ENCODE assay signal across 4 worm cellular contexts in the genomic region with DNA sequence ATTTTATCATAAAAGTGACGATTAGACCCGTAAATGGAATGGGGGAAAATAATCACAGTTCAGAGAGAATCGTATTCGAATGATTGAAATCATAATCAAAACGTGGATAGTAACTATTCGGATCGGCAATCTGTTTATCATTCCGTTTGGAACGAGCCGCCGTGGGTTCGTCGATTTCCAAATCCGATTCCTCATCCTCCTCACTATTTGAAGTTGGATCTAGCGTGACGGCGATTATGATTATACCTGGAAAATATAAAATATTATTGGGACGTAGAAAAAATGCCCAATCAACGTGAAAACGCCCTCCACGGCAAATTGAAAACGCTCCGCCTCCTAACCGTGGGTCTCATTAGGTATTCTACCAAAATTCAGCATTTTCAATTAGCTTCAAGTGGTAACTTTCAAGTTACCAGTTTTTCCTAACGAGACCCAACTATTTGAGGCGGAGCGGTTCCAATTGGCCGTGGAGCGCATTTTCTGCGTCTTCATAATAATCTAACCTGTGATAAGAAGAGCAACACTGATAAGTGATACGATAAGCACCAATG.
A peak's percentile ranks its signal among the peaks of the same experiment; 100 is the strongest.
TF ChIP-seq lines count a peak whose summit lies in the region.

No protein-coding gene starts in this region.

TF ChIP-seq in whole organism, L1 larva, 84 proteins besides CTCF, POLR2A, EP300 and RAD21 (continued from another document):
- no peak for TF ChIP-seq Y116A8C.19 (tag; optimal IDR thresholded peaks at IDR 0.05; lab: Kevin White, UChicago; ENCODE audit: borderline replicate concordance)
- TF ChIP-seq nhr-20 (tag; optimal IDR thresholded peaks at IDR 0.05; lab: Kevin White, UChicago) = peak; percentile 50
- TF ChIP-seq elt-2 (tag; optimal IDR thresholded peaks at IDR 0.05; lab: Kevin White, UChicago) = peak; percentile 56

TF ChIP-seq in whole organism, L2 larva, 48 proteins besides CTCF, POLR2A, EP300 and RAD21 (continued from another document):
- TF ChIP-seq blmp-1 (tag; optimal IDR thresholded peaks at IDR 0.05; lab: Kevin White, UChicago; ENCODE audit: insufficient read depth) = no peak
- no peak for TF ChIP-seq sma-9 (GFP tag; optimal IDR thresholded peaks at IDR 0.05; lab: Kevin White, UChicago)
- no peak for TF ChIP-seq sma-9 (tag; optimal IDR thresholded peaks at IDR 0.05; lab: Kevin White, UChicago)
- TF ChIP-seq skn-1 (tag; optimal IDR thresholded peaks at IDR 0.05; lab: Kevin White, UChicago) = no peak
- no peak for TF ChIP-seq unc-39 (tag; optimal IDR thresholded peaks at IDR 0.05; lab: Kevin White, UChicago)
- TF ChIP-seq mab-5 (tag; optimal IDR thresholded peaks at IDR 0.05; lab: Kevin White, UChicago) = no peak

TF ChIP-seq in whole organism, L4 larva, 104 proteins besides CTCF, POLR2A, EP300 and RAD21 (continued from another document and continues in another):
- TF ChIP-seq egl-43 (GFP tag; IDR thresholded peaks at IDR 0.05; lab: Robert Waterston, UW) = no peak
- no peak for TF ChIP-seq unc-62 (GFP tag; optimal IDR thresholded peaks at IDR 0.05 in 1 of 2; lab: Kevin White, UChicago)
- no peak for TF ChIP-seq unc-62 (tag; optimal IDR thresholded peaks at IDR 0.05; lab: Kevin White, UChicago)
- no peak for TF ChIP-seq lin-13 (GFP tag; optimal IDR thresholded peaks at IDR 0.05; lab: Kevin White, UChicago)
- no peak for TF ChIP-seq nhr-77 (tag; optimal IDR thresholded peaks at IDR 0.05; lab: Kevin White, UChicago)
- TF ChIP-seq snpc-1.2 (GFP tag; IDR thresholded peaks at IDR 0.05; lab: Robert Waterston, UW) = no peak
- TF ChIP-seq lin-38 (GFP tag; IDR thresholded peaks at IDR 0.05; lab: Robert Waterston, UW) = peak; percentile 65
- TF ChIP-seq R02D3.7 (tag; optimal IDR thresholded peaks at IDR 0.05; lab: Kevin White, UChicago) = no peak
- no peak for TF ChIP-seq ceh-32 (tag; optimal IDR thresholded peaks at IDR 0.05; lab: Kevin White, UChicago; ENCODE audit: poor library complexity)
- no peak for TF ChIP-seq ces-1 (GFP tag; optimal IDR thresholded peaks at IDR 0.05; lab: Kevin White, UChicago)
- no peak for TF ChIP-seq fos-1 (tag; optimal IDR thresholded peaks at IDR 0.05; lab: Kevin White, UChicago)
- TF ChIP-seq daf-12 (tag; optimal IDR thresholded peaks at IDR 0.05; lab: Kevin White, UChicago) = no peak
- no peak for TF ChIP-seq dpl-1 (GFP tag; optimal IDR thresholded peaks at IDR 0.05; lab: Kevin White, UChicago)
- TF ChIP-seq ztf-11 (tag; optimal IDR thresholded peaks at IDR 0.05; lab: Kevin White, UChicago) = no peak
- TF ChIP-seq Y105C5A.15 (GFP tag; IDR thresholded peaks at IDR 0.05; lab: Robert Waterston, UW) = no peak
- TF ChIP-seq hmg-1.1 (GFP tag; IDR thresholded peaks at IDR 0.05; lab: Robert Waterston, UW) = no peak
- TF ChIP-seq tag-97 (GFP tag; IDR thresholded peaks at IDR 0.05; lab: Robert Waterston, UW) = no peak
- no peak for TF ChIP-seq lin-39 (tag; optimal IDR thresholded peaks at IDR 0.05; lab: Kevin White, UChicago)
- peak; percentile 21 for TF ChIP-seq rbr-2 (tag; optimal IDR thresholded peaks at IDR 0.05; lab: Kevin White, UChicago)
- TF ChIP-seq tra-1 (GFP tag; IDR thresholded peaks at IDR 0.05; lab: Robert Waterston, UW) = 0 out of 2 replicates have a peak, but pooled peaks have one; percentile 13
- no peak for TF ChIP-seq zip-2 (tag; optimal IDR thresholded peaks at IDR 0.05; lab: Kevin White, UChicago)
- TF ChIP-seq gei-8 (GFP tag; optimal IDR thresholded peaks at IDR 0.05; lab: Kevin White, UChicago) = no peak
- no peak for TF ChIP-seq nhr-48 (tag; optimal IDR thresholded peaks at IDR 0.05; lab: Kevin White, UChicago)
- no peak for TF ChIP-seq hlh-30 (tag; optimal IDR thresholded peaks at IDR 0.05; lab: Kevin White, UChicago; ENCODE audit: insufficient read depth)
- no peak for TF ChIP-seq zag-1 (tag; optimal IDR thresholded peaks at IDR 0.05; lab: Kevin White, UChicago)
- no peak for TF ChIP-seq hif-1 (tag; optimal IDR thresholded peaks at IDR 0.05; lab: Kevin White, UChicago)
- no peak for TF ChIP-seq skn-1 (tag; optimal IDR thresholded peaks at IDR 0.05; lab: Kevin White, UChicago)
- no peak for TF ChIP-seq nhr-28 (tag; optimal IDR thresholded peaks at IDR 0.05; lab: Kevin White, UChicago)
- no peak for TF ChIP-seq mdl-1 (tag; optimal IDR thresholded peaks at IDR 0.05; lab: Kevin White, UChicago)
- 0 out of 2 replicates have a peak, but pooled peaks have one; percentile 51 for TF ChIP-seq nhr-42 (GFP tag; IDR thresholded peaks at IDR 0.05; lab: Robert Waterston, UW)
- 0 out of 2 replicates have a peak, but pooled peaks have one; percentile 29 for TF ChIP-seq pha-4 (GFP tag; IDR thresholded peaks at IDR 0.05; lab: Robert Waterston, UW)
- no peak for TF ChIP-seq pha-4 (tag; optimal IDR thresholded peaks at IDR 0.05; lab: Kevin White, UChicago)
- TF ChIP-seq php-3 (GFP tag; IDR thresholded peaks at IDR 0.05; lab: Robert Waterston, UW) = no peak
- TF ChIP-seq F49E8.2 (tag; optimal IDR thresholded peaks at IDR 0.05; lab: Kevin White, UChicago; ENCODE audit: borderline replicate concordance) = no peak
- TF ChIP-seq ceh-28 (tag; optimal IDR thresholded peaks at IDR 0.05; lab: Kevin White, UChicago) = no peak
- TF ChIP-seq Y48G9A.11 (GFP tag; IDR thresholded peaks at IDR 0.05; lab: Robert Waterston, UW) = no peak
- peak; percentile 81 for TF ChIP-seq aha-1 (tag; lab: Kevin White, UChicago)
- TF ChIP-seq saeg-2 (GFP tag; IDR thresholded peaks at IDR 0.05; lab: Robert Waterston, UW) = no peak
- no peak for TF ChIP-seq ceh-62 (tag; optimal IDR thresholded peaks at IDR 0.05; lab: Kevin White, UChicago)
- no peak; the same call in 1 of the 2 replicates for TF ChIP-seq dmd-9 (GFP tag; IDR thresholded peaks at IDR 0.05; lab: Robert Waterston, UW)
- no peak for TF ChIP-seq spr-3 (GFP tag; optimal IDR thresholded peaks at IDR 0.05; lab: Kevin White, UChicago)
- no peak for TF ChIP-seq ZK546.5 (tag; optimal IDR thresholded peaks at IDR 0.05; lab: Kevin White, UChicago)
- no peak for TF ChIP-seq T26A8.4 (GFP tag; IDR thresholded peaks at IDR 0.05; lab: Robert Waterston, UW)
- TF ChIP-seq egl-27 (tag; optimal IDR thresholded peaks at IDR 0.05; lab: Kevin White, UChicago) = no peak
- TF ChIP-seq mep-1 (tag; optimal IDR thresholded peaks at IDR 0.05; lab: Kevin White, UChicago) = no peak
- peak; percentile 32 for TF ChIP-seq hlh-11 (tag; optimal IDR thresholded peaks at IDR 0.05; lab: Kevin White, UChicago)
- TF ChIP-seq nhr-6 (tag; optimal IDR thresholded peaks at IDR 0.05; lab: Kevin White, UChicago) = no peak
- TF ChIP-seq arid-1 (GFP tag; conservative IDR thresholded peaks at IDR 0.05; lab: Robert Waterston, UW) = 0 out of 2 replicates have a peak, but pooled peaks have one; percentile 23
- TF ChIP-seq F26F4.8 (GFP tag; conservative IDR thresholded peaks at IDR 0.05; lab: Robert Waterston, UW) = no peak
- no peak for TF ChIP-seq nhr-11 (tag; optimal IDR thresholded peaks at IDR 0.05; lab: Kevin White, UChicago)
- no peak for TF ChIP-seq vab-7 (GFP tag; IDR thresholded peaks at IDR 0.05; lab: Robert Waterston, UW)
- TF ChIP-seq dmd-8 (GFP tag; IDR thresholded peaks at IDR 0.05; lab: Robert Waterston, UW) = no peak
- TF ChIP-seq snpc-4 (tag; optimal IDR thresholded peaks at IDR 0.05; lab: Kevin White, UChicago) = no peak
- TF ChIP-seq nhr-41 (GFP tag; IDR thresholded peaks at IDR 0.05; lab: Robert Waterston, UW) = no peak
- TF ChIP-seq jun-1 (tag; optimal IDR thresholded peaks at IDR 0.05; lab: Kevin White, UChicago) = no peak
- no peak for TF ChIP-seq cey-2 (tag; optimal IDR thresholded peaks at IDR 0.05; lab: Kevin White, UChicago; ENCODE audit: borderline replicate concordance, insufficient read depth)
- peak; percentile 11 for TF ChIP-seq mes-2 (tag; optimal IDR thresholded peaks at IDR 0.05; lab: Kevin White, UChicago; ENCODE audit: poor library complexity, severe bottlenecking)
- TF ChIP-seq daf-8 (GFP tag; IDR thresholded peaks at IDR 0.05; lab: Robert Waterston, UW) = no peak
- TF ChIP-seq ZK337.2 (GFP tag; IDR thresholded peaks at IDR 0.05; lab: Robert Waterston, UW) = no peak

TF ChIP-seq in whole organism, young adult, 124 proteins besides CTCF, POLR2A, EP300 and RAD21 (continued from another document and continues in another):
- 0 out of 2 replicates have a peak, but pooled peaks have one; percentile 6 for TF ChIP-seq C17E4.6 (GFP tag; IDR thresholded peaks at IDR 0.05; lab: Robert Waterston, UW)
- no peak for TF ChIP-seq nhr-27 (tag; optimal IDR thresholded peaks at IDR 0.05; lab: Kevin White, UChicago)
- TF ChIP-seq tlf-1 (GFP tag; optimal IDR thresholded peaks at IDR 0.05; lab: Kevin White, UChicago) = peak; percentile 47
- no peak for TF ChIP-seq sdz-38 (tag; optimal IDR thresholded peaks at IDR 0.05; lab: Kevin White, UChicago)
- no peak for TF ChIP-seq ceh-27 (GFP tag; optimal IDR thresholded peaks at IDR 0.05; lab: Kevin White, UChicago)
- no peak for TF ChIP-seq madf-8 (GFP tag; conservative IDR thresholded peaks at IDR 0.05; lab: Robert Waterston, UW)
- no peak for TF ChIP-seq B0035.1 (tag; optimal IDR thresholded peaks at IDR 0.05; lab: Kevin White, UChicago)
- no peak for TF ChIP-seq pha-4 (tag; optimal IDR thresholded peaks at IDR 0.05; lab: Kevin White, UChicago)
- peak; percentile 72 for TF ChIP-seq nfyb-1 (GFP tag; IDR thresholded peaks at IDR 0.05; lab: Robert Waterston, UW)
- TF ChIP-seq bed-2 (GFP tag; IDR thresholded peaks at IDR 0.05; lab: Robert Waterston, UW) = no peak
- TF ChIP-seq aptf-2 (GFP tag; conservative IDR thresholded peaks at IDR 0.05; lab: Robert Waterston, UW) = no peak
- TF ChIP-seq cebp-1 (GFP tag; IDR thresholded peaks at IDR 0.05; lab: Robert Waterston, UW) = no peak
- peak; percentile 42 for TF ChIP-seq cebp-1 (tag; optimal IDR thresholded peaks at IDR 0.05; lab: Kevin White, UChicago)
- no peak for TF ChIP-seq sptf-2 (GFP tag; optimal IDR thresholded peaks at IDR 0.05; lab: Kevin White, UChicago)
- peak; percentile 39 for TF ChIP-seq fkh-3 (tag; optimal IDR thresholded peaks at IDR 0.05; lab: Kevin White, UChicago)
- 0 out of 2 replicates have a peak, but pooled peaks have one; percentile 23 for TF ChIP-seq zfh-2 (GFP tag; conservative IDR thresholded peaks at IDR 0.05; lab: Robert Waterston, UW)
- 0 out of 2 replicates have a peak, but pooled peaks have one; percentile 15 for TF ChIP-seq madf-3 (GFP tag; IDR thresholded peaks at IDR 0.05; lab: Robert Waterston, UW)
- no peak for TF ChIP-seq Y67H2A.10 (GFP tag; conservative IDR thresholded peaks at IDR 0.05; lab: Robert Waterston, UW)
- TF ChIP-seq K12H6.12 (tag; optimal IDR thresholded peaks at IDR 0.05; lab: Kevin White, UChicago) = peak; percentile 6
- peak in 1 of 3 experiments; percentile 40 for TF ChIP-seq lin-35 (GFP tag; optimal IDR thresholded peaks at IDR 0.05; lab: Kevin White, UChicago)
- no peak for TF ChIP-seq die-1 (tag; optimal IDR thresholded peaks at IDR 0.05; lab: Kevin White, UChicago)
- TF ChIP-seq somi-1 (GFP tag; optimal IDR thresholded peaks at IDR 0.05; lab: Kevin White, UChicago) = no peak
- TF ChIP-seq D2030.7 (GFP tag; IDR thresholded peaks at IDR 0.05; lab: Robert Waterston, UW) = no peak
- TF ChIP-seq ceh-40 (GFP tag; IDR thresholded peaks at IDR 0.05; lab: Robert Waterston, UW) = no peak
- no peak for TF ChIP-seq K11D2.4 (GFP tag; IDR thresholded peaks at IDR 0.05; lab: Robert Waterston, UW)
- TF ChIP-seq unc-62 (GFP tag; optimal IDR thresholded peaks at IDR 0.05; lab: Kevin White, UChicago) = no peak
- TF ChIP-seq nhr-90 (tag; optimal IDR thresholded peaks at IDR 0.05; lab: Kevin White, UChicago) = peak; percentile 48
- TF ChIP-seq lin-54 (GFP tag; optimal IDR thresholded peaks at IDR 0.05; lab: Kevin White, UChicago) = no peak
- no peak for TF ChIP-seq let-526 (GFP tag; IDR thresholded peaks at IDR 0.05; lab: Robert Waterston, UW)
- no peak for TF ChIP-seq snpc-1.3 (tag; optimal IDR thresholded peaks at IDR 0.05; lab: Kevin White, UChicago; ENCODE audit: insufficient read depth)
- TF ChIP-seq sea-2 (GFP tag; IDR thresholded peaks at IDR 0.05; lab: Robert Waterston, UW) = no peak
- TF ChIP-seq bed-1 (GFP tag; IDR thresholded peaks at IDR 0.05; lab: Robert Waterston, UW) = no peak
- TF ChIP-seq nhr-179 (tag; optimal IDR thresholded peaks at IDR 0.05; lab: Kevin White, UChicago) = no peak
- peak; percentile 63 for TF ChIP-seq lin-40 (tag; optimal IDR thresholded peaks at IDR 0.05; lab: Kevin White, UChicago)
- TF ChIP-seq rec-8 (tag; optimal IDR thresholded peaks at IDR 0.05; lab: Kevin White, UChicago) = no peak
- peak; percentile 67 for TF ChIP-seq gei-17 (GFP tag; optimal IDR thresholded peaks at IDR 0.05; lab: Kevin White, UChicago)
- TF ChIP-seq F49E8.2 (tag; optimal IDR thresholded peaks at IDR 0.05; lab: Kevin White, UChicago; ENCODE audit: insufficient read depth) = no peak
- TF ChIP-seq T07F8.4 (tag; optimal IDR thresholded peaks at IDR 0.05; lab: Kevin White, UChicago) = no peak
- no peak for TF ChIP-seq dpl-1 (GFP tag; optimal IDR thresholded peaks at IDR 0.05; lab: Kevin White, UChicago)
- no peak for TF ChIP-seq B0261.1 (tag; optimal IDR thresholded peaks at IDR 0.05; lab: Kevin White, UChicago)
- TF ChIP-seq ceh-100 (GFP tag; IDR thresholded peaks at IDR 0.05; lab: Robert Waterston, UW) = no peak
- TF ChIP-seq hmg-1.2 (GFP tag; IDR thresholded peaks at IDR 0.05; lab: Robert Waterston, UW) = peak; percentile 15; the same call in 1 of the 2 replicates
- TF ChIP-seq snpc-4 (GFP tag; optimal IDR thresholded peaks at IDR 0.05; lab: Kevin White, UChicago) = no peak
- TF ChIP-seq snpc-4 (tag; optimal IDR thresholded peaks at IDR 0.05; lab: Kevin White, UChicago) = peak in 1 of 4 experiments; percentile 13
- TF ChIP-seq snpc-3.4 (tag; optimal IDR thresholded peaks at IDR 0.05; lab: Kevin White, UChicago) = no peak
- no peak for TF ChIP-seq hmg-20 (GFP tag; IDR thresholded peaks at IDR 0.05; lab: Robert Waterston, UW)
- peak; percentile 26 for TF ChIP-seq T26A5.8 (tag; optimal IDR thresholded peaks at IDR 0.05; lab: Kevin White, UChicago)
- TF ChIP-seq ccch-3 (GFP tag; optimal IDR thresholded peaks at IDR 0.05; lab: Kevin White, UChicago) = no peak
- TF ChIP-seq F57C9.4 (tag; optimal IDR thresholded peaks at IDR 0.05; lab: Kevin White, UChicago) = no peak
- no peak for TF ChIP-seq hsf-1 (GFP tag; IDR thresholded peaks at IDR 0.05; lab: Robert Waterston, UW)
- no peak for TF ChIP-seq egl-44 (GFP tag; IDR thresholded peaks at IDR 0.05; lab: Robert Waterston, UW)
- TF ChIP-seq lag-1 (GFP tag; IDR thresholded peaks at IDR 0.05; lab: Robert Waterston, UW) = no peak
- TF ChIP-seq F52B5.7 (tag; optimal IDR thresholded peaks at IDR 0.05; lab: Kevin White, UChicago) = no peak
- TF ChIP-seq lir-1 (GFP tag; conservative IDR thresholded peaks at IDR 0.05; lab: Robert Waterston, UW) = no peak
- TF ChIP-seq aptf-3 (GFP tag; IDR thresholded peaks at IDR 0.05; lab: Robert Waterston, UW) = no peak
- TF ChIP-seq F37B4.10 (GFP tag; IDR thresholded peaks at IDR 0.05; lab: Robert Waterston, UW) = no peak
- TF ChIP-seq attf-3 (GFP tag; conservative IDR thresholded peaks at IDR 0.05; lab: Robert Waterston, UW) = no peak
- TF ChIP-seq madf-10 (tag; optimal IDR thresholded peaks at IDR 0.05; lab: Kevin White, UChicago) = peak; percentile 58
- TF ChIP-seq F39B2.1 (GFP tag; IDR thresholded peaks at IDR 0.05; lab: Robert Waterston, UW) = no peak
- no peak for TF ChIP-seq tbx-9 (tag; optimal IDR thresholded peaks at IDR 0.05; lab: Kevin White, UChicago; ENCODE audit: borderline replicate concordance)
- no peak for TF ChIP-seq C06A6.2 (GFP tag; conservative IDR thresholded peaks at IDR 0.05; lab: Robert Waterston, UW)
- TF ChIP-seq efl-1 (GFP tag; optimal IDR thresholded peaks at IDR 0.05; lab: Kevin White, UChicago) = no peak
- peak; percentile 61; the same call in 1 of the 2 replicates for TF ChIP-seq Y56A3A.18 (GFP tag; IDR thresholded peaks at IDR 0.05; lab: Robert Waterston, UW)
- no peak for TF ChIP-seq him-1 (tag; optimal IDR thresholded peaks at IDR 0.05; lab: Kevin White, UChicago)
- TF ChIP-seq lin-26 (GFP tag; IDR thresholded peaks at IDR 0.05; lab: Robert Waterston, UW) = no peak
- no peak for TF ChIP-seq Y53F4B.3 (GFP tag; IDR thresholded peaks at IDR 0.05; lab: Robert Waterston, UW)
- TF ChIP-seq B0019.2 (GFP tag; conservative IDR thresholded peaks at IDR 0.05; lab: Robert Waterston, UW) = no peak
- TF ChIP-seq F10E7.11 (tag; optimal IDR thresholded peaks at IDR 0.05; lab: Kevin White, UChicago) = no peak
- TF ChIP-seq F33H1.4 (GFP tag; IDR thresholded peaks at IDR 0.05; lab: Robert Waterston, UW) = no peak
